Worm (Caenorhabditis elegans) whole organism, early embryonic: ENCODE results near the gene str-112.

ENCODE experiments used
- F13C5.2 ChIP-seq: sonication (generic microtip); optimal IDR thresholded peaks from 2 replicates; lab custom pipeline; 2017; ENCODE audit warnings: mild to moderate bottlenecking, missing genetic modification characterization, inconsistent platforms, missing compliant biosample characterization
- ama-1 ChIP-seq: fragments of 150-350 bp; optimal IDR thresholded peaks from 2 replicates; lab custom pipeline; 2014
- hmg-4 ChIP-seq: fragments of 200-800 bp; sonication (Bioruptor generic); optimal IDR thresholded peaks from 2 replicates; lab custom pipeline; 2018; ENCODE audit warnings: mild to moderate bottlenecking, missing genetic modification characterization, missing compliant biosample characterization

- TF ChIP-seq hmg-4 (GFP tag; lab: Kevin White, UChicago) = no peak
- TF ChIP-seq ama-1 (lab: Kevin White, UChicago) = no peak
- no peak for TF ChIP-seq F13C5.2
These were observed 50.9 kb downstream of the str-112 start for ce11 chrV:7087340-7087739.
